Fruit fly (Drosophila melanogaster): Measurements from ENCODE around the gene qm.

qm gene

DNA sequence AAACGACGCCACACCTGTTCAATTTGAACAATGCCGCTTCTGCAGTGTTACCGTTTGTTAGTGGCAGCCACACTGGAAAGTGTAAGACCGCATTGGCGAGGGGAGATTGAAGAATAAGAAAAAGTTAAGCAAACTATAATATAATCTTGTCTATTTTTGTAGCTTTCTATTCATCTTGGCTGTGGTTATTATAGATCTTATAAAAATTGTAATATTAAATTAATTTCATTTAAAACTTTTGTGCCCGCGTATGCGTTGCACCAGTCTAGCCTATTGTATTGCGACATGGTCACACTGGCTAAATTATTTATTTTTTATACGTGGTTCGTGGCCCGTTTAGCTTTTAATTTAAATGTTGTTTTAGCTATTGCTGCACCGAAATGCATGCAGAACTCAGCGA, 24.8 kb upstream of the qm start, which contains the start of the genes RhoGEF4 and Rint1:
RhoGEF4 (minus strand) TSS at position 64 of the 400 bp plus-strand sequence.
Rint1 (plus strand) TSS at position 272 of the 400 bp plus-strand sequence.
- TF ChIP-seq CG31627 (GFP tag; optimal IDR thresholded peaks at IDR 0.05) = peak; percentile 63
- peak; percentile 16 for TF ChIP-seq net (GFP tag; optimal IDR thresholded peaks at IDR 0.05)
- TF ChIP-seq acj6 (GFP tag; optimal IDR thresholded peaks at IDR 0.05) = peak; percentile 57
- peak; percentile 33 for TF ChIP-seq Ets96B (tag; optimal IDR thresholded peaks at IDR 0.05)
- TF ChIP-seq Hr39 (GFP tag; optimal IDR thresholded peaks at IDR 0.05) = peak; percentile 57
- TF ChIP-seq CG7368 (GFP tag; optimal IDR thresholded peaks at IDR 0.05) = no peak
- peak; percentile 1 for TF ChIP-seq CG1621 (tag; optimal IDR thresholded peaks at IDR 0.05)
- TF ChIP-seq Sox15 (GFP tag; optimal IDR thresholded peaks at IDR 0.05) = peak; percentile 45
- TF ChIP-seq CG32006 (GFP tag; optimal IDR thresholded peaks at IDR 0.05) = no peak
- TF ChIP-seq achi (GFP tag; optimal IDR thresholded peaks at IDR 0.05) = peak; percentile 39
- peak; percentile 60 for TF ChIP-seq Gug (GFP tag; IDR thresholded peaks at IDR 0.05)
- TF ChIP-seq lz (GFP tag; optimal IDR thresholded peaks at IDR 0.05) = peak; percentile 60
- no peak for TF ChIP-seq CG9139 (GFP tag; optimal IDR thresholded peaks at IDR 0.05)
- peak; percentile 55; the same call in 1 of the 3 replicates for TF ChIP-seq CG6163 (GFP tag; IDR thresholded peaks at IDR 0.05)
- peak; percentile 40 for TF ChIP-seq CG3919 (GFP tag; optimal IDR thresholded peaks at IDR 0.05)
- TF ChIP-seq esn (GFP tag; optimal IDR thresholded peaks at IDR 0.05) = peak; percentile 54
- peak; percentile 32 for TF ChIP-seq CG34406 (GFP tag; optimal IDR thresholded peaks at IDR 0.05)
- peak; percentile 58 for TF ChIP-seq CG3032 (tag; optimal IDR thresholded peaks at IDR 0.05)
- TF ChIP-seq CG16779 (tag; optimal IDR thresholded peaks at IDR 0.05) = no peak
- peak; percentile 44 for TF ChIP-seq CG11902 (GFP tag; optimal IDR thresholded peaks at IDR 0.05)
- no peak for TF ChIP-seq Lpt (GFP tag; optimal IDR thresholded peaks at IDR 0.05)
- TF ChIP-seq Hr4 (GFP tag; optimal IDR thresholded peaks at IDR 0.05) = no peak
- TF ChIP-seq eg (GFP tag; IDR thresholded peaks at IDR 0.05) = peak; percentile 52; the same call in 2 of the 3 replicates
- peak; percentile 6 for TF ChIP-seq CG10669 (GFP tag; optimal IDR thresholded peaks at IDR 0.05)
- no peak for TF ChIP-seq CG8119 (GFP tag; IDR thresholded peaks at IDR 0.05)
- peak; percentile 6 for TF ChIP-seq dsx (GFP tag; optimal IDR thresholded peaks at IDR 0.05; ENCODE audit: poor library complexity, severe bottlenecking)
- TF ChIP-seq Eip78C (GFP tag) = peak; percentile 76
- peak; percentile 10 for TF ChIP-seq CG6792 (GFP tag; optimal IDR thresholded peaks at IDR 0.05)
- TF ChIP-seq cyc (GFP tag; optimal IDR thresholded peaks at IDR 0.05) = peak; percentile 64
- peak; percentile 61 for TF ChIP-seq Sox14 (GFP tag; optimal IDR thresholded peaks at IDR 0.05)

DNA sequence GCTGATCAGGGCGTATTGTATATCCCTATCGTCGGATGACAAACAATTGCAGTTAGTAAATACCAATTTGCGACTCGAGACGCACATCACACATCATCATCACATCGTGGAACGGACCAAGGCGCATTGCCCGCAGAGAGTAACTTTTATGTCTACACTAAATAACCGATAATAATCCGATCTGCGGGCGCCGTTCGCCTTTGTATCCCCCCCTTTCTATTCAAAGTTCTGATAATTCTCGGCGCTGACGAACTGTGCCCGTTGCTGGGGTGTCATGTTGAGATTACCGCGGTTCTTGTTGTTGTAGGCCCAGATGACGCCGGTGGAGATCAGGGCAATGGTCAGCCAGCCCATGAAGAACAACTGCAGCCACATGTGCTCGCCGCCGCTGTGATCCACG, 21.4 kb upstream of the qm start:
- no peak for TF ChIP-seq Lpt (GFP tag; optimal IDR thresholded peaks at IDR 0.05)
- TF ChIP-seq vri (GFP tag; optimal IDR thresholded peaks at IDR 0.05) = no peak
- no peak for TF ChIP-seq CG6276 (GFP tag; optimal IDR thresholded peaks at IDR 0.05)
- TF ChIP-seq CG32006 (GFP tag; optimal IDR thresholded peaks at IDR 0.05) = no peak
- TF ChIP-seq CG10669 (GFP tag; optimal IDR thresholded peaks at IDR 0.05) = no peak
- TF ChIP-seq CG1621 (tag; optimal IDR thresholded peaks at IDR 0.05) = no peak
- no peak for TF ChIP-seq Hr39 (GFP tag; optimal IDR thresholded peaks at IDR 0.05)
- TF ChIP-seq Met (GFP tag; optimal IDR thresholded peaks at IDR 0.05) = no peak
- TF ChIP-seq Sox14 (GFP tag; optimal IDR thresholded peaks at IDR 0.05) = no peak
- TF ChIP-seq lz (GFP tag; optimal IDR thresholded peaks at IDR 0.05) = no peak
- TF ChIP-seq CG11762 (GFP tag; optimal IDR thresholded peaks at IDR 0.05; ENCODE audit: insufficient read depth) = no peak
- no peak for TF ChIP-seq CG16779 (tag; optimal IDR thresholded peaks at IDR 0.05)
- no peak for TF ChIP-seq ss (GFP tag; optimal IDR thresholded peaks at IDR 0.05)
- no peak for TF ChIP-seq Ets96B (tag; optimal IDR thresholded peaks at IDR 0.05)
- TF ChIP-seq acj6 (GFP tag; optimal IDR thresholded peaks at IDR 0.05) = no peak
- no peak for TF ChIP-seq CG9139 (GFP tag; optimal IDR thresholded peaks at IDR 0.05)
- no peak for TF ChIP-seq CG3032 (tag; optimal IDR thresholded peaks at IDR 0.05)
- no peak for TF ChIP-seq CG6792 (GFP tag; optimal IDR thresholded peaks at IDR 0.05)
- TF ChIP-seq CG11294 (GFP tag; IDR thresholded peaks at IDR 0.05) = no peak

DNA sequence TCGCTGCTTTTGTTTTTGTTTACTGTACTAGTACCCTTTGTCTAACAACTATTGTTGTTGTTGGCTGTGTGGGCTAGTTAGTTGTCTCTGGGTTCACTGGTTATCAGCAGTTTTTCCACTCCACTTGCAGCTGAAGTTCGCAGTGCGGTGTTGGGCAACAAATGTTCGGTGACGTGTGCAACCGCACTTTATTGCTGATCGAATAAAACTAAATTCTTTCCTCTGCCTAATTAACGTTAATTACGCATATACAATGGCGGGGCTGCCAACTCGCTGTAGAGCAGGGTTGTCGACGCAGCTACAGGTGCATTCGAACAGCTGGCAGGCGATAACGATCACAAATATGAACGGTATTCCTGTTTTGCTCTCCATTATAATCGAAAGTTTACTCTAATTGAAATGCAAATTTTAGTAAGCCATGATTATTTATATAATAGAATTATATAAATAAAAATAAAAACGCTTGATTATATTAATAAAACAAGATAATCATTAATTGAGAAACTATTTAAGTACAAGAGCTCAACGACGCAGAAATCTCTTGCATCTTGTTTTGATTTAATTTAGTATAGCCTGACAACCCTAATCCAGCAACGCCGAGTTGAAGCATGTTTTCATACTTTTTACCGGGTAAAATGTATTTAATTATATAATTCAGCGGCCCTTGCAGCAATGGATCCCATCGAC, 19.4 kb upstream of the qm start, which contains the start of the genes mrva, CG42307 and mus312:
mrva (minus strand) TSS at position 276 of the 687 bp plus-strand sequence.
CG42307 (plus strand) TSS at position 566 of the 687 bp plus-strand sequence.
mus312 (plus strand) TSS at position 566 of the 687 bp plus-strand sequence.
- peak; percentile 65 for TF ChIP-seq Blimp-1 (GFP tag; optimal IDR thresholded peaks at IDR 0.05)
- TF ChIP-seq CG32006 (GFP tag; optimal IDR thresholded peaks at IDR 0.05) = no peak
- peak; percentile 78 for TF ChIP-seq esn (GFP tag; optimal IDR thresholded peaks at IDR 0.05)
- TF ChIP-seq Sox14 (GFP tag; optimal IDR thresholded peaks at IDR 0.05) = peak; percentile 79
- TF ChIP-seq CG11762 (GFP tag; optimal IDR thresholded peaks at IDR 0.05; ENCODE audit: insufficient read depth) = peak; percentile 76
- TF ChIP-seq Hr4 (GFP tag; optimal IDR thresholded peaks at IDR 0.05) = no peak
- peak; percentile 80 for TF ChIP-seq CG8119 (GFP tag; IDR thresholded peaks at IDR 0.05)
- no peak for TF ChIP-seq CG6276 (GFP tag; optimal IDR thresholded peaks at IDR 0.05)
- TF ChIP-seq CG31627 (GFP tag; optimal IDR thresholded peaks at IDR 0.05) = peak; percentile 44
- no peak for TF ChIP-seq Eip78C (GFP tag)
- peak; percentile 86 for TF ChIP-seq CG8632 (GFP tag; optimal IDR thresholded peaks at IDR 0.05)
- no peak for TF ChIP-seq CG16779 (tag; optimal IDR thresholded peaks at IDR 0.05)
- TF ChIP-seq CG11294 (GFP tag; IDR thresholded peaks at IDR 0.05) = peak; percentile 82; the same call in 1 of the 2 replicates
- TF ChIP-seq CG6163 (GFP tag; IDR thresholded peaks at IDR 0.05) = peak; percentile 78
- peak; percentile 85 for TF ChIP-seq CG10631 (GFP tag; optimal IDR thresholded peaks at IDR 0.05)
- peak; percentile 13 for TF ChIP-seq CG6854 (GFP tag; optimal IDR thresholded peaks at IDR 0.05)
- TF ChIP-seq CG6792 (GFP tag; optimal IDR thresholded peaks at IDR 0.05) = peak; percentile 70
- peak; percentile 62 for TF ChIP-seq lz (GFP tag; optimal IDR thresholded peaks at IDR 0.05)
- peak; percentile 52 for TF ChIP-seq Eip93F (GFP tag; optimal IDR thresholded peaks at IDR 0.05)
- TF ChIP-seq Sox15 (GFP tag; optimal IDR thresholded peaks at IDR 0.05) = peak; percentile 67
- peak in 1 of 2 experiments; percentile 21 for TF ChIP-seq salr (GFP tag; optimal IDR thresholded peaks at IDR 0.05)
- TF ChIP-seq Eip75B (GFP tag; optimal IDR thresholded peaks at IDR 0.05) = no peak
- no peak for TF ChIP-seq CG1621 (tag; optimal IDR thresholded peaks at IDR 0.05)
